Worm (Caenorhabditis elegans): Measurements from ENCODE around the gene ztf-1.
A peak's percentile ranks its signal among the peaks of the same experiment; 100 is the strongest.

Gene ztf-1

DNA sequence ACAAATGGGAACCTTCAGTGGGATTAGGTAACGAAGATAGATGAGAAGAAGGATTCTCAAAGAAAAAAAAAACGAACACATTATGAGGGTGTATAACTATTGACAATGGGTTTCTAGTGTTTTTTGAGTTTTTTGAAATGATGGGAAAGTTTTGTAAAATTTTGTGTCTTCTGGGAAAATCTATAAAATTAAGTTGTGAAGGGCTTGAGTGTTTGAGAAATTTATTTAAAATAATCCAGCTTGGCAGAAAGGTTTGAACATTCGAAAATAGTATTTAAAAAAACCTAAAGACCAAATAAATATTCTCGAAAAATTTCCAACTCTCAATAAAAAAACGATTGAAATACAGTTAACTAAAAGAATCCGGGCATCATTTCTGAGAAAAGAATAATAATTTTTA, 46.9 kb downstream of the ztf-1 start:
- no peak for TF ChIP-seq drap-1 (GFP tag; optimal IDR thresholded peaks at IDR 0.05)
- no peak for TF ChIP-seq sptf-1 (tag; optimal IDR thresholded peaks at IDR 0.05)
- TF ChIP-seq lsy-2 (tag; optimal IDR thresholded peaks at IDR 0.05): no peak
- TF ChIP-seq mls-2 (tag; optimal IDR thresholded peaks at IDR 0.05): no peak
- TF ChIP-seq tbx-8 (GFP tag; optimal IDR thresholded peaks at IDR 0.05): no peak
- no peak for TF ChIP-seq ceh-83 (GFP tag; optimal IDR thresholded peaks at IDR 0.05)
- no peak for TF ChIP-seq blmp-1 (tag; optimal IDR thresholded peaks at IDR 0.05)
- TF ChIP-seq hlh-1 (tag; optimal IDR thresholded peaks at IDR 0.05): no peak
- TF ChIP-seq M03D4.4 (tag; optimal IDR thresholded peaks at IDR 0.05): no peak
- TF ChIP-seq pha-4 (tag; optimal IDR thresholded peaks at IDR 0.05): no peak
- no peak for TF ChIP-seq flh-1 (GFP tag; optimal IDR thresholded peaks at IDR 0.05)
- no peak for TF ChIP-seq ceh-43 (GFP tag; optimal IDR thresholded peaks at IDR 0.05)
- no peak for TF ChIP-seq nhr-28 (tag; optimal IDR thresholded peaks at IDR 0.05)
- TF ChIP-seq ztf-11 (tag; optimal IDR thresholded peaks at IDR 0.05): no peak
- TF ChIP-seq elt-1 (tag; optimal IDR thresholded peaks at IDR 0.05; ENCODE audit: borderline replicate concordance, insufficient read depth): no peak
- no peak for TF ChIP-seq nhr-2 (tag; optimal IDR thresholded peaks at IDR 0.05)

- TF ChIP-seq snpc-4 (tag; optimal IDR thresholded peaks at IDR 0.05) (no peak), ham-2 (GFP tag; optimal IDR thresholded peaks at IDR 0.05) (no peak), ceh-43 (GFP tag; optimal IDR thresholded peaks at IDR 0.05) (no peak), lsy-2 (tag; optimal IDR thresholded peaks at IDR 0.05) (no peak), nhr-237 (tag; optimal IDR thresholded peaks at IDR 0.05) (no peak), lin-32 (GFP tag; optimal IDR thresholded peaks at IDR 0.05) (no peak), bed-3 (GFP tag; optimal IDR thresholded peaks at IDR 0.05) (no peak)
These were observed 47.4 kb downstream of the ztf-1 start for ce11 chrIII:8744765-8745164.

DNA sequence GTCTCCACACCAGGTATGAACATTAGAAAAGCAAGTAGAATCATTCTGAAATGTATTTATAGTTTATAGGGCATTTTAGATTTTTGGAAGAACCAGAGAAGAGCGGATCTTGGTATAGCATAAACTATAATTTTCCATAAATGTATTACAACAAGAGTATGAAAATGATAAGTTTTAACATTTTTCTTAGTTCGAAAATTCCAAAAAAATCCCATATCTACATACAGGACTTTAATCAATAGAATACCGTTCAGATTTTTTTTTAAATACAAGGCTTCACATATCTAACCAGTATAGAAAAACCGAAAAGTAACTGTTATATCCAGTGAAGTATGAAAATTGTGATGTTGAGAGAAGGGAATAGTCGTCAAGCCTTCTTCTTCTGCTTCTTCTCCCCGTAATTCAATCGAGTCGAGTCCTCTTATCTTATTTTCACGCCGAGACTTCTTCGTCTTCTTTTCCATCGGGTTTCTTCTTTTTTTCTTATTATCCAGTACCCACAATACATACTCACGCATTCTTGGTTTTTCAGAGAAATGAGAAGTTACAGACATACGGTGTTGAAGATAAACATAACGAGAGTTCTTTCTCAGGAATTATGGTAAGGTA, 48.3 kb downstream of the ztf-1 start, which contains the start of gene ZK370.6:
TSS of gene ZK370.6 (minus strand) at position 51 of the 609 bp plus-strand sequence.
- no peak for TF ChIP-seq ceh-39 (tag; optimal IDR thresholded peaks at IDR 0.05)
- TF ChIP-seq ham-2 (GFP tag; optimal IDR thresholded peaks at IDR 0.05): no peak
- TF ChIP-seq ces-1 (GFP tag; optimal IDR thresholded peaks at IDR 0.05): peak; percentile 92
- no peak for TF ChIP-seq ztf-11 (tag; optimal IDR thresholded peaks at IDR 0.05)

DNA sequence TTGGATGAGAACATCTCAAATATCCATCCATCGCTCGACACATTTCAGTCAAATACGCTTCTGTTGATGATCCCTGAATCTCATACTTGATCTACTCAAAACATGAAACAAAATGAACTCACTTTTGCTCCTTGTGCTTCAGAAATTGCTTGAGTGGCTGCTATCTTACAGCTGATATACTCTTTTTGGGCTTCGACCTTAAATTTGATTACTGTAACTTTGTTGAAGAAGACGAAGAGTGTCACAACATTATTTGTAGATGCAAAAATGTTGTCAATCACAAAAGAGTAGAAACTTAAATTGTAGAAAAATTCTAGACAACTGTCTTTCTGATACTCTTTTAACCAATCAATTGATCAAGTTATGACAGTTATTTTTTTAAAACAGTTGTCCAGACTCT, 49.6 kb downstream of the ztf-1 start:
- TF ChIP-seq mab-5 (tag; optimal IDR thresholded peaks at IDR 0.05) (no peak), ces-1 (GFP tag; optimal IDR thresholded peaks at IDR 0.05) (peak; percentile 8)

DNA sequence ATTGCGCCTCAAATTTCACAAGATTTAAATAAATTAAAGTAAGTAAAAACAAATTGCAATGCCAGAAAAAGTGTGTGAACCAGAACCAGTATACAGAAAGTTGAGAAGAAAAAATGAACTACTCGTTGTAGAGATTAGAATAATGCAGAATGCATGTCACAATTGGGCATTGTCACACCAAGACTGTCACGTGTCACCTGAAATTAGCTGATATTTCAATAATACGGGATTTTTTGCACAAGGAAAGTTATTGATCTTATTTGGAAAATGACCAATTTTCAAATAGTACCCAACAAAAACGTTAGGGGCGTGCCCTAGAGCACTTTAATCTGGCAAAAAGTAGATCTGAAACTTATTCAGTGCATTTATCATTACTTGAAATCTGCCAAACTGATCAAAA, 50.2 kb downstream of the ztf-1 start:
- TF ChIP-seq nhr-237 (tag; optimal IDR thresholded peaks at IDR 0.05) (no peak), hlh-1 (tag; optimal IDR thresholded peaks at IDR 0.05) (no peak), mep-1 (tag; optimal IDR thresholded peaks at IDR 0.05) (no peak), nhr-12 (tag; optimal IDR thresholded peaks at IDR 0.05) (no peak), mls-2 (tag; optimal IDR thresholded peaks at IDR 0.05) (no peak), lsy-2 (tag; optimal IDR thresholded peaks at IDR 0.05) (no peak), ceh-43 (GFP tag; optimal IDR thresholded peaks at IDR 0.05) (no peak), nhr-2 (tag; optimal IDR thresholded peaks at IDR 0.05) (no peak), M03D4.4 (tag; optimal IDR thresholded peaks at IDR 0.05) (no peak), unc-120 (tag; optimal IDR thresholded peaks at IDR 0.05; ENCODE audit: poor library complexity, severe bottlenecking) (no peak), blmp-1 (tag; optimal IDR thresholded peaks at IDR 0.05) (no peak), lin-32 (GFP tag; optimal IDR thresholded peaks at IDR 0.05) (no peak), sem-2 (GFP tag; optimal IDR thresholded peaks at IDR 0.05) (no peak)

DNA sequence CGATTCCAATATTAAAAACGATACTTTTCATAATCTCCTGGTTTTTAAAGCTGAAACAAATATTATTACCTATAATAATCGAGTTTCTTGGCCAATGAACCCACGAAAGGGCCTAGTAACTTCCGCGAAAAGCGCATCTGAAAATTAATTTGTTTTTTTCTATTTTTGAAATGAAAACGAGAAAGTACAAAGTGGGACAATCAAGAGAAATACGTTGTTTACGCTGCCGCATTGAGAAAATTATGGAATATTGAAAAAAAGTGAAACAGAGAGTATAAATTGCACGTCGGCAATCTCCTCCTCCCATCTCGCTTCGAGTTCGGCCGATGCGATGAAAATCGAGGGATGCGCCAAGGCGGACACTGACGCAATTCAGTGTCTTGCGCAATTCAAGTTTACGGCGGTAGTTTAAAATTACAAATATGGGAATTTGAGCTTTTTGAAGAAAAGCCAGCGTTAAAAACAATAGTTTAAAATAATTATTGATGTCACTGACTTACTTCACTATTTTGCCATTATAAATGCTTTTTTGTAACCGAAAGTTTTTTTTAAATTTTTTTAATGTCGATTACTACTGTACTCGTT, 50.8 kb downstream of the ztf-1 start, which contains the start of gene pdhk-2:
TSS of gene pdhk-2 (minus strand) at position 137 of the 585 bp plus-strand sequence.
- TF ChIP-seq ham-2 (GFP tag; optimal IDR thresholded peaks at IDR 0.05) (peak; percentile 39), bed-3 (GFP tag; optimal IDR thresholded peaks at IDR 0.05) (peak; percentile 31), ceh-39 (tag; optimal IDR thresholded peaks at IDR 0.05) (peak; percentile 67), drap-1 (GFP tag; optimal IDR thresholded peaks at IDR 0.05) (peak; percentile 76), snpc-4 (tag; optimal IDR thresholded peaks at IDR 0.05) (no peak), mls-2 (tag; optimal IDR thresholded peaks at IDR 0.05) (peak; percentile 81), nhr-28 (tag; optimal IDR thresholded peaks at IDR 0.05) (no peak), hlh-1 (tag; optimal IDR thresholded peaks at IDR 0.05) (peak; percentile 54), lsy-2 (tag; optimal IDR thresholded peaks at IDR 0.05) (peak; percentile 85), ces-1 (GFP tag; optimal IDR thresholded peaks at IDR 0.05) (peak; percentile 78), lin-13 (tag; optimal IDR thresholded peaks at IDR 0.05) (peak; percentile 87), ztf-11 (tag; optimal IDR thresholded peaks at IDR 0.05) (no peak), mep-1 (tag; optimal IDR thresholded peaks at IDR 0.05) (peak; percentile 90), ceh-83 (GFP tag; optimal IDR thresholded peaks at IDR 0.05) (peak; percentile 72), nhr-2 (tag; optimal IDR thresholded peaks at IDR 0.05) (no peak), ceh-43 (GFP tag; optimal IDR thresholded peaks at IDR 0.05) (peak; percentile 71), sptf-1 (tag; optimal IDR thresholded peaks at IDR 0.05) (peak; percentile 86), sem-2 (GFP tag; optimal IDR thresholded peaks at IDR 0.05) (no peak), elt-3 (tag; optimal IDR thresholded peaks at IDR 0.05) (no peak), blmp-1 (tag; optimal IDR thresholded peaks at IDR 0.05) (no peak), unc-62 (GFP tag; optimal IDR thresholded peaks at IDR 0.05) (peak; percentile 57), nhr-12 (tag; optimal IDR thresholded peaks at IDR 0.05) (no peak), nhr-76 (tag; optimal IDR thresholded peaks at IDR 0.05) (no peak), cnd-1 (tag; optimal IDR thresholded peaks at IDR 0.05) (peak; percentile 64), lin-32 (GFP tag; optimal IDR thresholded peaks at IDR 0.05) (peak; percentile 4), pha-4 (tag; optimal IDR thresholded peaks at IDR 0.05) (peak; percentile 76), M03D4.4 (tag; optimal IDR thresholded peaks at IDR 0.05) (peak; percentile 78), elt-1 (tag; optimal IDR thresholded peaks at IDR 0.05; ENCODE audit: borderline replicate concordance, insufficient read depth) (peak; percentile 58), tbx-8 (GFP tag; optimal IDR thresholded peaks at IDR 0.05) (no peak), nhr-237 (tag; optimal IDR thresholded peaks at IDR 0.05) (peak; percentile 80), mab-5 (tag; optimal IDR thresholded peaks at IDR 0.05) (no peak)

Data from whole organism, mixed stage, embryonic.